In genomic region chrX:9103048-9103447, ce11 we compare ENCODE assay signal across 4 worm cellular contexts.
TF ChIP-seq lines count a peak whose summit lies in the region.

No protein-coding gene starts in this region.

TF ChIP-seq in whole organism, L3 larva, 47 proteins besides CTCF, POLR2A, EP300 and RAD21:
- TF ChIP-seq pha-4 (tag; optimal IDR thresholded peaks at IDR 0.05; lab: Kevin White, UChicago): peak; percentile 49
- TF ChIP-seq mml-1 (tag; optimal IDR thresholded peaks at IDR 0.05; lab: Kevin White, UChicago): no peak
TF ChIP-seq in whole organism, L3 larva: peak in this region for 1.

TF ChIP-seq in whole organism, L4 larva, 104 proteins besides CTCF, POLR2A, EP300 and RAD21:
- TF ChIP-seq unc-39 (tag; optimal IDR thresholded peaks at IDR 0.05; lab: Kevin White, UChicago) (no peak), ceh-62 (tag; optimal IDR thresholded peaks at IDR 0.05; lab: Kevin White, UChicago) (no peak), jun-1 (tag; optimal IDR thresholded peaks at IDR 0.05; lab: Kevin White, UChicago) (no peak), mes-2 (tag; optimal IDR thresholded peaks at IDR 0.05; lab: Kevin White, UChicago; ENCODE audit: poor library complexity, severe bottlenecking) (peak; percentile 29), mdl-1 (tag; optimal IDR thresholded peaks at IDR 0.05; lab: Kevin White, UChicago) (no peak), daf-16 (GFP tag; optimal IDR thresholded peaks at IDR 0.05; lab: Kevin White, UChicago) (no peak), daf-16 (tag; optimal IDR thresholded peaks at IDR 0.05; lab: Kevin White, UChicago) (peak; percentile 49)

TF ChIP-seq in whole organism, late embryonic, 69 proteins besides CTCF, POLR2A, EP300 and RAD21:
- TF ChIP-seq pax-1 (tag; optimal IDR thresholded peaks at IDR 0.05; lab: Kevin White, UChicago): peak; percentile 76
- TF ChIP-seq lin-11 (tag; optimal IDR thresholded peaks at IDR 0.05; lab: Kevin White, UChicago): no peak
TF ChIP-seq in whole organism, late embryonic: peak in this region for 1.

TF ChIP-seq in whole organism, mixed stage, embryonic, 35 proteins besides CTCF, POLR2A, EP300 and RAD21:
- TF ChIP-seq elt-3 (tag; optimal IDR thresholded peaks at IDR 0.05; lab: Kevin White, UChicago) (no peak), pha-4 (tag; optimal IDR thresholded peaks at IDR 0.05; lab: Kevin White, UChicago) (peak; percentile 82), ceh-43 (GFP tag; optimal IDR thresholded peaks at IDR 0.05; lab: Kevin White, UChicago) (no peak), ces-1 (GFP tag; optimal IDR thresholded peaks at IDR 0.05; lab: Kevin White, UChicago) (no peak), lin-13 (tag; optimal IDR thresholded peaks at IDR 0.05; lab: Kevin White, UChicago) (no peak)
